Worm (Caenorhabditis elegans) whole organism, late embryonic: ENCODE data around the gene str-44.

Experiments
- C08G9.2 ChIP-seq: sonication (generic microtip); optimal IDR thresholded peaks from 2 replicates; lab custom pipeline; 2016; ENCODE audit warnings: mild to moderate bottlenecking, missing genetic modification characterization, moderate library complexity, missing compliant biosample characterization
- C38D4.7 ChIP-seq: fragments of 200-800 bp; sonication (Bioruptor generic); optimal IDR thresholded peaks from 2 replicates; lab custom pipeline; 2018; ENCODE audit warnings: mild to moderate bottlenecking, missing genetic modification characterization, moderate library complexity, missing compliant biosample characterization
- F13H6.1 ChIP-seq: sonication (generic microtip); optimal IDR thresholded peaks from 2 replicates; lab custom pipeline; 2016; ENCODE audit warnings: missing genetic modification characterization, missing compliant biosample characterization
- K02D7.2 ChIP-seq: sonication (generic microtip); optimal IDR thresholded peaks from 2 replicates; lab custom pipeline; 2017; ENCODE audit warnings: mild to moderate bottlenecking, missing genetic modification characterization, missing compliant biosample characterization
- T23F11.4 ChIP-seq: fragments of 200-800 bp; sonication (Bioruptor generic); optimal IDR thresholded peaks from 2 replicates; lab custom pipeline; 2018; ENCODE audit warnings: mild to moderate bottlenecking, missing genetic modification characterization, missing compliant biosample characterization
- Y22D7AL.16 ChIP-seq: sonication (generic microtip); optimal IDR thresholded peaks from 2 replicates; lab custom pipeline; 2016; ENCODE audit warnings: missing genetic modification characterization, missing compliant biosample characterization
- ama-1 ChIP-seq: fragments of 150-350 bp; optimal IDR thresholded peaks from 2 replicates; lab custom pipeline; 2014
- ceh-18 ChIP-seq: sonication (generic microtip); optimal IDR thresholded peaks from 2 replicates; lab custom pipeline; 2016; ENCODE audit warnings: missing genetic modification characterization, missing compliant biosample characterization
- ceh-19 ChIP-seq: fragments of 200-800 bp; sonication (Bioruptor generic); optimal IDR thresholded peaks from 2 replicates; lab custom pipeline; 2018; ENCODE audit warnings: mild to moderate bottlenecking, missing genetic modification characterization, missing compliant biosample characterization
- ceh-30 ChIP-seq: fragments of 150-350 bp; optimal IDR thresholded peaks from 2 replicates; lab custom pipeline; 2014; ENCODE audit warnings: missing biosample characterization, missing genetic modification characterization
- ceh-31 ChIP-seq: sonication (generic microtip); optimal IDR thresholded peaks from 2 replicates; lab custom pipeline; 2016; ENCODE audit warnings: missing genetic modification characterization, missing compliant biosample characterization
- ceh-34 ChIP-seq: sonication (generic microtip); optimal IDR thresholded peaks from 2 replicates; lab custom pipeline; 2016; ENCODE audit warnings: mild to moderate bottlenecking, missing genetic modification characterization, missing compliant biosample characterization
- ceh-45 ChIP-seq: fragments of 200-800 bp; sonication (Bioruptor generic); IDR thresholded peaks from 2 replicates; pipeline ENCODE4 v1.3.6; 2022; ENCODE audit warnings: missing genetic modification reagents, missing genetic modification characterization, missing compliant biosample characterization
- ceh-6 ChIP-seq: fragments of 200-800 bp; sonication (Bioruptor generic); optimal IDR thresholded peaks from 2 replicates; lab custom pipeline; 2018; ENCODE audit warnings: mild to moderate bottlenecking, missing genetic modification characterization, missing compliant biosample characterization
- ceh-9 ChIP-seq: sonication (generic microtip); optimal IDR thresholded peaks from 2 replicates; lab custom pipeline; 2016; ENCODE audit warnings: mild to moderate bottlenecking, missing genetic modification characterization, inconsistent platforms, missing compliant biosample characterization
- dmd-4 ChIP-seq: sonication (generic microtip); optimal IDR thresholded peaks from 2 replicates; lab custom pipeline; 2016; ENCODE audit warnings: borderline replicate concordance, missing genetic modification characterization, missing compliant biosample characterization
- elt-4 ChIP-seq: sonication (generic microtip); optimal IDR thresholded peaks from 2 replicates; lab custom pipeline; 2016; ENCODE audit warnings: missing genetic modification characterization, missing compliant biosample characterization
- eyg-1 ChIP-seq: sonication (generic microtip); optimal IDR thresholded peaks from 2 replicates; lab custom pipeline; 2016; ENCODE audit warnings: missing genotype, missing genetic modification characterization, missing compliant biosample characterization
- gmeb-2 ChIP-seq: sonication (generic microtip); optimal IDR thresholded peaks from 2 replicates; lab custom pipeline; 2016; ENCODE audit warnings: missing genetic modification characterization, inconsistent platforms, missing compliant biosample characterization
- hlh-13 ChIP-seq: fragments of 200-800 bp; sonication (Bioruptor generic); optimal IDR thresholded peaks from 2 replicates; lab custom pipeline; 2018; ENCODE audit warnings: mild to moderate bottlenecking, missing genetic modification characterization, missing compliant biosample characterization
- hlh-15 ChIP-seq: sonication (generic microtip); optimal IDR thresholded peaks from 2 replicates; lab custom pipeline; 2016; ENCODE audit warnings: missing genetic modification characterization, missing compliant biosample characterization
- hlh-30 ChIP-seq: sonication (generic microtip); optimal IDR thresholded peaks from 2 replicates; lab custom pipeline; 2017; ENCODE audit warnings: antibody characterized with exemption, missing genetic modification characterization, missing compliant biosample characterization; ENCODE audit not compliant: insufficient read depth
- hlh-8 ChIP-seq: sonication (generic microtip); optimal IDR thresholded peaks from 2 replicates; lab custom pipeline; 2016; ENCODE audit warnings: missing genotype, missing genetic modification characterization, missing compliant biosample characterization
- lim-6 ChIP-seq: sonication (generic microtip); optimal IDR thresholded peaks from 2 replicates; lab custom pipeline; 2016; ENCODE audit warnings: missing genetic modification characterization, missing compliant biosample characterization
- lin-11 ChIP-seq: fragments of 200-800 bp; sonication (Bioruptor generic); optimal IDR thresholded peaks from 2 replicates; lab custom pipeline; 2018; ENCODE audit warnings: mild to moderate bottlenecking, missing genetic modification characterization, missing compliant biosample characterization
- madf-2 ChIP-seq: sonication (generic microtip); optimal IDR thresholded peaks from 2 replicates; lab custom pipeline; 2017; ENCODE audit warnings: missing genetic modification characterization, missing compliant biosample characterization
- nfya-1 ChIP-seq: sonication (generic microtip); optimal IDR thresholded peaks from 2 replicates; lab custom pipeline; 2017; ENCODE audit warnings: missing genetic modification characterization, mild to moderate bottlenecking, missing compliant biosample characterization, antibody characterized with exemption, moderate library complexity
- nhr-232 ChIP-seq: sonication (generic microtip); optimal IDR thresholded peaks from 2 replicates; lab custom pipeline; 2016; ENCODE audit warnings: missing genetic modification characterization, missing compliant biosample characterization
- npax-4 ChIP-seq: sonication (generic microtip); optimal IDR thresholded peaks from 2 replicates; lab custom pipeline; 2016; ENCODE audit warnings: missing genetic modification characterization, missing compliant biosample characterization
- odd-2 ChIP-seq: sonication (generic microtip); optimal IDR thresholded peaks from 2 replicates; lab custom pipeline; 2017; ENCODE audit warnings: antibody characterized with exemption, mild to moderate bottlenecking, missing genetic modification characterization, missing compliant biosample characterization
- pag-3 ChIP-seq: sonication (generic microtip); optimal IDR thresholded peaks from 2 replicates; lab custom pipeline; 2016; ENCODE audit warnings: missing compliant biosample characterization, missing genetic modification characterization, borderline replicate concordance
- pat-9 ChIP-seq: fragments of 200-800 bp; sonication (Bioruptor generic); optimal IDR thresholded peaks from 2 replicates; lab custom pipeline; 2018; ENCODE audit warnings: mild to moderate bottlenecking, missing genetic modification characterization, moderate library complexity, missing compliant biosample characterization
- pax-1 ChIP-seq: fragments of 150-350 bp; optimal IDR thresholded peaks from 2 replicates; lab custom pipeline; 2014; ENCODE audit warnings: missing biosample characterization, missing genetic modification characterization
- pha-2 ChIP-seq: sonication (generic microtip); optimal IDR thresholded peaks from 2 replicates; lab custom pipeline; 2017; ENCODE audit warnings: mild to moderate bottlenecking, missing genetic modification characterization, missing compliant biosample characterization
- pqm-1 ChIP-seq: sonication (generic microtip); optimal IDR thresholded peaks from 2 replicates; lab custom pipeline; 2016; ENCODE audit warnings: missing genetic modification characterization, missing compliant biosample characterization
- pros-1 ChIP-seq: fragments of 150-350 bp; optimal IDR thresholded peaks from 2 replicates; lab custom pipeline; 2014; ENCODE audit warnings: missing biosample characterization, missing genetic modification reagents, missing genetic modification characterization
- ref-2 ChIP-seq: sonication (generic microtip); optimal IDR thresholded peaks from 2 replicates; lab custom pipeline; 2016; ENCODE audit warnings: missing genetic modification characterization, missing compliant biosample characterization
- rnt-1 ChIP-seq: sonication (generic microtip); optimal IDR thresholded peaks from 2 replicates; lab custom pipeline; 2016; ENCODE audit warnings: missing genetic modification characterization, missing compliant biosample characterization
- sox-2 ChIP-seq: fragments of 200-800 bp; sonication (Bioruptor generic); IDR thresholded peaks from 2 replicates; pipeline ENCODE4 v1.3.6; 2022; ENCODE audit warnings: missing genetic modification reagents, missing genetic modification characterization, missing compliant biosample characterization
- sox-4 ChIP-seq: sonication (generic microtip); optimal IDR thresholded peaks from 2 replicates; lab custom pipeline; 2017; ENCODE audit warnings: mild to moderate bottlenecking, missing genetic modification characterization, inconsistent platforms, missing compliant biosample characterization
- tbx-2 ChIP-seq: sonication (generic microtip); optimal IDR thresholded peaks from 2 replicates; lab custom pipeline; 2016; ENCODE audit warnings: missing genetic modification characterization, missing compliant biosample characterization
- tbx-7 ChIP-seq: sonication (generic microtip); optimal IDR thresholded peaks from 2 replicates; lab custom pipeline; 2016; ENCODE audit warnings: missing genotype, missing genetic modification characterization, missing compliant biosample characterization
- ttx-3 ChIP-seq: sonication (generic microtip); optimal IDR thresholded peaks from 2 replicates; lab custom pipeline; 2016; ENCODE audit warnings: missing genetic modification reagents, missing genetic modification characterization, missing compliant biosample characterization
- unc-55 ChIP-seq: sonication (generic microtip); optimal IDR thresholded peaks from 2 replicates; lab custom pipeline; 2017; ENCODE audit warnings: missing biosample characterization, missing genetic modification reagents, missing genetic modification characterization
- zip-5 ChIP-seq: sonication (generic microtip); optimal IDR thresholded peaks from 2 replicates; lab custom pipeline; 2016; ENCODE audit warnings: missing genetic modification characterization, missing compliant biosample characterization
- ztf-16 ChIP-seq: sonication (generic microtip); optimal IDR thresholded peaks from 2 replicates; lab custom pipeline; 2017; ENCODE audit warnings: missing genetic modification characterization, missing compliant biosample characterization

The str-44 gene

DNA sequence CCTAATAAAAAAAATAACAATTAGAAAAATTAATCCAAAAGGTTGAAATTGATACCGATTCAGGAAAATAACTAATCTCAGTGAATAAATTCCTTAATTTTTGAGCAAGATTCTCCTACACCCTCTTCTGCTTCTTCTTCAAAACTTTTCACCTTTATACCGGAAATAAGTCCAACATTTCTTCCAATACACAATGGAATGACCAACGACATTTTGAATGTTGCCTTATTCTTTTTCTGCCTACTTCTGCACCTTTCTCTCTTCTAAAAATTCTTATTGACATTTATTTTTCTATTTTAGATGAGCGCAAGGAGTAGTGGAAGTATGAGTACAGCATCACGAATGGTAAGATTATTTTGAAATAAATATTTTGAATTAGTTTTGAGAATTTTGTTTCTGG is 19.9 kb downstream of the str-44 start, which contains the start of gene unc-8:
TSS of gene unc-8 (plus strand) at position 301 of the 400 bp plus-strand sequence.
- TF ChIP-seq ceh-45 (GFP tag; lab: Robert Waterston, UW) (no peak), tbx-7 (no peak), madf-2 (tag; lab: Kevin White, UChicago) (no peak), ztf-16 (tag; lab: Kevin White, UChicago) (no peak), hlh-13 (GFP tag; lab: Kevin White, UChicago) (no peak), nhr-232 (tag; lab: Kevin White, UChicago) (no peak), ceh-6 (no peak), npax-4 (tag; lab: Kevin White, UChicago) (no peak), ceh-18 (tag; lab: Kevin White, UChicago) (no peak)

DNA sequence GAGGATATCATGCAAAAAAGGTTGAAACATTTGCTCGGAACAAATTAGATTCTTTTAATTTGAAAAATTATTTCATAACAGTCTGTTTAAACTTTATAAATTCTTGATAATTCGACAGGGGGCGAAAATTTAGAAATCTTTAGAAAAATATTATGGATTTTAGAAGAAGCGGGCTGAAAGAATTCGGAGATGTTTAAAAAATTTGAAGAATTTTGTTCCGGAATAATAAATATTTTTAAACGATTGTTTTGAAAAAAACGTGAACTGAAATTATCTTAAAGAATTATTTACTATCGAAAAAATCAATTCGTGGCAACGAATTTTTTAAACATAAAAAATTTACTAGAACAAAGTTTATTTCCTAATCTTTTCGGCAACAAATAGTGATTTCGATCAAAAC is 26.7 kb downstream of the str-44 start, which contains the start of gene R13A1.3:
TSS of gene R13A1.3 (plus strand) at position 301 of the 400 bp plus-strand sequence.
- TF ChIP-seq pros-1 (no peak), elt-4 (tag; lab: Kevin White, UChicago) (no peak), zip-5 (no peak), odd-2 (tag; lab: Kevin White, UChicago) (no peak), pax-1 (no peak), sox-2 (GFP tag; lab: Robert Waterston, UW) (no peak), hlh-8 (tag; lab: Kevin White, UChicago) (no peak), npax-4 (tag; lab: Kevin White, UChicago) (no peak), C38D4.7 (GFP tag; lab: Kevin White, UChicago) (no peak), T23F11.4 (GFP tag; lab: Kevin White, UChicago) (no peak), C08G9.2 (tag; lab: Kevin White, UChicago) (no peak), lim-6 (tag; lab: Kevin White, UChicago) (no peak), tbx-2 (tag; lab: Kevin White, UChicago) (no peak), K02D7.2 (tag; lab: Kevin White, UChicago) (no peak)

DNA sequence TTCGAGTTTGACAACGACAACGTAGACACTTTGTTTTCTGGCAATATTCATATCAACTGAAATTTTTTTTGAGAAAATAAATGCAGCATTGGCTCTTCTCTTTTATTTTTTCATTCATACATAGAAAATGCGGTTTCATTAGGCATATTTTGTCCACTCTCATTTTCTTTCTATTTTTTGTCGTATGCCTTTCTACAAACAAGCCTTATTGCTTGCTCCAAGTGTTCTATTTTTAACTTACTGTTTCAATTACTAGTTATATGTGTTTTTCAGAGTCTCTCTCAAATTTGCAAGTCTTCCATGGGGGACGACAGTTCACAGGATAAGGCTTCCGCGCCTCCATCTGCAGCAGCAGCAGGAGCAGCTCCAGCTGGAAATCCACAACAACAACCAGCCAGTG is 29.0 kb downstream of the str-44 start, which contains the start of gene kcc-1:
TSS of gene kcc-1 (plus strand) at position 301 of the 400 bp plus-strand sequence.
- no peak for TF ChIP-seq unc-55 (GFP tag; lab: Kevin White, UChicago)
- no peak for TF ChIP-seq gmeb-2 (tag; lab: Kevin White, UChicago)
- no peak for TF ChIP-seq dmd-4 (tag; lab: Kevin White, UChicago)
- no peak for TF ChIP-seq pha-2 (tag; lab: Kevin White, UChicago)
- no peak for TF ChIP-seq tbx-2 (tag; lab: Kevin White, UChicago)
- TF ChIP-seq C38D4.7 (GFP tag; lab: Kevin White, UChicago): no peak
- TF ChIP-seq sox-2 (GFP tag; lab: Robert Waterston, UW): no peak
- TF ChIP-seq ama-1 (lab: Kevin White, UChicago): no peak
- TF ChIP-seq lin-11 (tag; lab: Kevin White, UChicago): no peak
- no peak for TF ChIP-seq ttx-3 (tag; lab: Kevin White, UChicago)
- no peak for TF ChIP-seq Y22D7AL.16 (tag; lab: Kevin White, UChicago)
- no peak for TF ChIP-seq madf-2 (tag; lab: Kevin White, UChicago)
- TF ChIP-seq pag-3 (tag; lab: Kevin White, UChicago): no peak
- TF ChIP-seq nfya-1 (tag; lab: Kevin White, UChicago): no peak
- no peak for TF ChIP-seq ceh-34 (tag; lab: Kevin White, UChicago)
- TF ChIP-seq odd-2 (tag; lab: Kevin White, UChicago): no peak
- TF ChIP-seq eyg-1 (tag; lab: Kevin White, UChicago): no peak
- TF ChIP-seq hlh-30 (tag; lab: Kevin White, UChicago): no peak

DNA sequence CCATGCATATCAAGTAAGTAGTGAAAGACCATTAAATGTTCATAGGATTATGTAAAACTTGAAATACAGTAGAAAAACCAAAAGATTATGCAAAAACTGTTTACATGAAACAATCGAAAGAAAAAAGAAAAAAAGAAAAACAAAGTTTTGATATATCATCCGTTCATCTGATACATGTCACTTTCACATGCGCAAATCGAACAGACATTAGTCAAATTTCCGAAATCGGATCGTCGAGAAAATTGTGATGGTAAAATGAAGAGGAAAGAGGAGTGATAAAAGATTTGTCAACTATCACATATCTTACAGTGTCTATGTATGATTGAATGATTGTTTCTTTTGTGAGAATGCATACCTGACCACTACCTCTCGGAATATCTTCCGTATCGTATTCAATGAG is 32.0 kb downstream of the str-44 start:
- TF ChIP-seq F13H6.1 (tag; lab: Kevin White, UChicago): no peak
- no peak for TF ChIP-seq ceh-19 (GFP tag; lab: Kevin White, UChicago)
- TF ChIP-seq dmd-4 (tag; lab: Kevin White, UChicago): no peak
- TF ChIP-seq ceh-9 (tag; lab: Kevin White, UChicago): no peak
- no peak for TF ChIP-seq lim-6 (tag; lab: Kevin White, UChicago)
- no peak for TF ChIP-seq sox-4 (tag; lab: Kevin White, UChicago)
- no peak for TF ChIP-seq pqm-1 (tag; lab: Kevin White, UChicago)
- TF ChIP-seq ceh-30 (tag; lab: Kevin White, UChicago): no peak
- TF ChIP-seq ceh-34 (tag; lab: Kevin White, UChicago): no peak
- no peak for TF ChIP-seq pax-1
- no peak for TF ChIP-seq pat-9 (tag; lab: Kevin White, UChicago)
- no peak for TF ChIP-seq ceh-31 (tag; lab: Kevin White, UChicago)
- no peak for TF ChIP-seq hlh-15 (tag; lab: Kevin White, UChicago)
- TF ChIP-seq ttx-3 (tag; lab: Kevin White, UChicago): no peak
- TF ChIP-seq ref-2 (tag; lab: Kevin White, UChicago): no peak
- no peak for TF ChIP-seq rnt-1 (tag; lab: Kevin White, UChicago)
